Worm (Caenorhabditis elegans) whole organism, L2 larva: ENCODE data around the gene F47B8.2.

ENCODE experiments used
- C34F6.9 ChIP-seq: fragments of 150-350 bp; optimal IDR thresholded peaks from 2 replicates; lab custom pipeline; 2014; ENCODE audit warnings: missing biosample characterization, missing genetic modification characterization
- F13H6.1 ChIP-seq: sonication (generic microtip); optimal IDR thresholded peaks from 2 replicates; lab custom pipeline; 2016; ENCODE audit warnings: missing genetic modification characterization, missing compliant biosample characterization
- R02D3.7 ChIP-seq: fragments of 150-350 bp; optimal IDR thresholded peaks from 2 replicates; lab custom pipeline; 2014; ENCODE audit warnings: missing biosample characterization, missing genetic modification characterization
- Y55F3AM.14 ChIP-seq: fragments of 200-800 bp; sonication (Bioruptor generic); optimal IDR thresholded peaks from 2 replicates; lab custom pipeline; 2018; ENCODE audit warnings: mild to moderate bottlenecking, missing genetic modification characterization, missing compliant biosample characterization
- ZK546.5 ChIP-seq: sonication (generic microtip); optimal IDR thresholded peaks from 2 replicates; lab custom pipeline; 2017; ENCODE audit warnings: missing biosample characterization, missing genetic modification characterization
- alr-1 ChIP-seq: fragments of 150-350 bp; optimal IDR thresholded peaks from 2 replicates; lab custom pipeline; 2014; ENCODE audit warnings: missing biosample characterization, missing genetic modification characterization
- aly-2 ChIP-seq: fragments of 150-350 bp; optimal IDR thresholded peaks from 2 replicates; lab custom pipeline; 2014; ENCODE audit warnings: missing biosample characterization, missing genetic modification characterization
- ama-1 ChIP-seq: fragments of 150-350 bp; optimal IDR thresholded peaks from 2 replicates; lab custom pipeline; 2018; ENCODE audit warnings: inconsistent platforms
- blmp-1 ChIP-seq: sonication (generic microtip); optimal IDR thresholded peaks from 2 replicates; lab custom pipeline; 2017; ENCODE audit warnings: missing genetic modification characterization, mild to moderate bottlenecking, missing compliant biosample characterization, antibody characterized with exemption, moderate library complexity; ENCODE audit not compliant: insufficient read depth
- ceh-16 ChIP-seq: fragments of 150-350 bp; optimal IDR thresholded peaks from 2 replicates; lab custom pipeline; 2014; ENCODE audit warnings: missing biosample characterization, missing genetic modification characterization
- ceh-82 ChIP-seq: fragments of 150-350 bp; optimal IDR thresholded peaks from 2 replicates; lab custom pipeline; 2014; ENCODE audit warnings: missing biosample characterization, missing genetic modification characterization
- crh-2 ChIP-seq: sonication (generic microtip); optimal IDR thresholded peaks from 2 replicates; lab custom pipeline; 2017; ENCODE audit warnings: missing biosample characterization, missing genetic modification characterization
- dmd-4 ChIP-seq: sonication (generic microtip); optimal IDR thresholded peaks from 2 replicates; lab custom pipeline; 2017; ENCODE audit warnings: missing biosample characterization, missing genetic modification characterization
- egl-27 ChIP-seq: sonication (generic microtip); optimal IDR thresholded peaks from 3 replicates; lab custom pipeline; 2017; ENCODE audit warnings: missing biosample characterization, missing genetic modification reagents, missing genetic modification characterization
- elt-1 ChIP-seq: fragments of 150-350 bp; optimal IDR thresholded peaks from 2 replicates; lab custom pipeline; 2014; ENCODE audit warnings: missing biosample characterization, missing genetic modification characterization
- elt-3 ChIP-seq: sonication (generic microtip); optimal IDR thresholded peaks from 2 replicates; lab custom pipeline; 2017; ENCODE audit warnings: missing biosample characterization, missing genetic modification characterization
- fos-1 ChIP-seq: fragments of 150-350 bp; optimal IDR thresholded peaks from 2 replicates; lab custom pipeline; 2014; ENCODE audit warnings: missing biosample characterization, missing genetic modification characterization
- gmeb-1 ChIP-seq: fragments of 150-350 bp; optimal IDR thresholded peaks from 2 replicates; lab custom pipeline; 2014; ENCODE audit warnings: missing biosample characterization, missing genetic modification characterization
- lin-11 ChIP-seq: fragments of 150-350 bp; sonication (generic microtip); optimal IDR thresholded peaks from 2 replicates; lab custom pipeline; 2014; ENCODE audit warnings: missing biosample characterization, missing genetic modification characterization, inconsistent platforms, mixed read lengths
- lin-13 ChIP-seq: fragments of 150-350 bp; optimal IDR thresholded peaks from 2 replicates; lab custom pipeline; 2014; ENCODE audit warnings: missing biosample characterization, missing genetic modification reagents, missing genetic modification characterization
- lin-39 ChIP-seq: fragments of 150-350 bp; optimal IDR thresholded peaks from 2 replicates; lab custom pipeline; 2014; ENCODE audit warnings: missing biosample characterization, missing genetic modification reagents, missing genetic modification characterization
- lsy-2 ChIP-seq, 2 experiments: fragments of 150-350 bp in 1 of 2; sonication (generic microtip) in 1 of 2; optimal IDR thresholded peaks; 2 replicates each; lab custom pipeline; 2014 to 2017; ENCODE audit warnings: missing biosample characterization in 2 of 2, missing genetic modification characterization in 2 of 2
- mab-5 ChIP-seq: fragments of 150-350 bp; optimal IDR thresholded peaks from 2 replicates; lab custom pipeline; 2014; ENCODE audit warnings: missing biosample characterization, missing genetic modification characterization
- mbf-1 ChIP-seq: sonication (generic microtip); optimal IDR thresholded peaks from 2 replicates; lab custom pipeline; 2017; ENCODE audit warnings: missing biosample characterization, missing genetic modification characterization
- mdl-1 ChIP-seq, 2 experiments: fragments of 150-350 bp in 1 of 2; sonication (generic microtip) in 1 of 2; optimal IDR thresholded peaks; 2 replicates each; lab custom pipeline; 2017; ENCODE audit warnings: missing biosample characterization in 2 of 2, missing genetic modification characterization in 2 of 2
- nhr-10 ChIP-seq: sonication (generic microtip); optimal IDR thresholded peaks from 2 replicates; lab custom pipeline; 2017; ENCODE audit warnings: missing biosample characterization, missing genetic modification characterization
- nhr-11 ChIP-seq: fragments of 150-350 bp; optimal IDR thresholded peaks from 2 replicates; lab custom pipeline; 2014; ENCODE audit warnings: missing biosample characterization, missing genetic modification characterization
- nhr-12 ChIP-seq: fragments of 150-350 bp; optimal IDR thresholded peaks from 2 replicates; lab custom pipeline; 2014; ENCODE audit warnings: missing biosample characterization, missing genetic modification characterization
- nhr-129 ChIP-seq: fragments of 150-350 bp; optimal IDR thresholded peaks from 2 replicates; lab custom pipeline; 2014; ENCODE audit warnings: missing biosample characterization, missing genetic modification characterization
- nhr-21 ChIP-seq: fragments of 150-350 bp; optimal IDR thresholded peaks from 2 replicates; lab custom pipeline; 2014; ENCODE audit warnings: missing biosample characterization, missing genetic modification characterization
- nhr-23 ChIP-seq: fragments of 150-350 bp; optimal IDR thresholded peaks from 2 replicates; lab custom pipeline; 2014; ENCODE audit warnings: missing biosample characterization, missing genetic modification reagents, missing genetic modification characterization
- nhr-237 ChIP-seq: fragments of 150-350 bp; optimal IDR thresholded peaks from 2 replicates; lab custom pipeline; 2014; ENCODE audit warnings: missing biosample characterization, missing genetic modification characterization
- nhr-25 ChIP-seq: fragments of 150-350 bp; sonication (generic microtip); optimal IDR thresholded peaks from 3 replicates; lab custom pipeline; 2014; ENCODE audit warnings: missing biosample characterization, missing genetic modification characterization
- nhr-6 ChIP-seq: fragments of 150-350 bp; optimal IDR thresholded peaks from 2 replicates; lab custom pipeline; 2014; ENCODE audit warnings: missing biosample characterization, missing genetic modification characterization
- nhr-77 ChIP-seq: fragments of 150-350 bp; optimal IDR thresholded peaks from 2 replicates; lab custom pipeline; 2014; ENCODE audit warnings: missing biosample characterization, missing genetic modification characterization
- peb-1 ChIP-seq: fragments of 150-350 bp; optimal IDR thresholded peaks from 2 replicates; lab custom pipeline; 2014; ENCODE audit warnings: missing biosample characterization, missing genetic modification characterization
- sem-4 ChIP-seq: fragments of 150-350 bp; optimal IDR thresholded peaks from 2 replicates; lab custom pipeline; 2014; ENCODE audit warnings: missing biosample characterization, missing genetic modification reagents, missing genetic modification characterization
- skn-1 ChIP-seq: sonication (generic microtip); optimal IDR thresholded peaks from 2 replicates; lab custom pipeline; 2017; ENCODE audit warnings: missing biosample characterization, missing genetic modification characterization
- sma-3 ChIP-seq: sonication (generic microtip); optimal IDR thresholded peaks from 2 replicates; lab custom pipeline; 2016; ENCODE audit warnings: missing genetic modification reagents, missing genetic modification characterization, missing compliant biosample characterization
- sma-9 ChIP-seq, 2 experiments: fragments of 150-350 bp in 1 of 2; sonication (generic microtip) in 1 of 2; optimal IDR thresholded peaks; 2 replicates each; lab custom pipeline; 2014 to 2016; ENCODE audit warnings: missing genetic modification characterization in 2 of 2, mild to moderate bottlenecking in 1 of 2, missing biosample characterization in 1 of 2, missing compliant biosample characterization in 1 of 2, missing genetic modification reagents in 1 of 2, moderate library complexity in 1 of 2
- snpc-4 ChIP-seq: fragments of 150-350 bp; optimal IDR thresholded peaks from 2 replicates; lab custom pipeline; 2014; ENCODE audit warnings: missing biosample characterization, missing genetic modification characterization
- unc-39 ChIP-seq: fragments of 150-350 bp; optimal IDR thresholded peaks from 2 replicates; lab custom pipeline; 2014; ENCODE audit warnings: missing biosample characterization, missing genetic modification characterization
- unc-55 ChIP-seq: fragments of 150-350 bp; sonication (generic microtip); optimal IDR thresholded peaks from 3 replicates; lab custom pipeline; 2014; ENCODE audit warnings: missing biosample characterization, missing genetic modification reagents, missing genetic modification characterization
- unc-62 ChIP-seq: fragments of 150-350 bp; optimal IDR thresholded peaks from 2 replicates; lab custom pipeline; 2014; ENCODE audit warnings: missing biosample characterization, missing genetic modification reagents, missing genetic modification characterization
- zag-1 ChIP-seq: fragments of 150-350 bp; optimal IDR thresholded peaks from 2 replicates; lab custom pipeline; 2014; ENCODE audit warnings: missing biosample characterization, missing genetic modification characterization
- ztf-1 ChIP-seq: fragments of 200-800 bp; sonication (Bioruptor generic); conservative IDR thresholded peaks from 2 replicates; pipeline ENCODE4 v1.3.6; 2022; ENCODE audit warnings: missing genetic modification characterization, missing compliant biosample characterization
- ztf-11 ChIP-seq: sonication (generic microtip); optimal IDR thresholded peaks from 2 replicates; lab custom pipeline; 2017; ENCODE audit warnings: missing biosample characterization, missing genetic modification characterization
- ztf-4 ChIP-seq: fragments of 150-350 bp; optimal IDR thresholded peaks from 2 replicates; lab custom pipeline; 2014; ENCODE audit warnings: missing biosample characterization, missing genetic modification characterization

The F47B8.2 gene

DNA sequence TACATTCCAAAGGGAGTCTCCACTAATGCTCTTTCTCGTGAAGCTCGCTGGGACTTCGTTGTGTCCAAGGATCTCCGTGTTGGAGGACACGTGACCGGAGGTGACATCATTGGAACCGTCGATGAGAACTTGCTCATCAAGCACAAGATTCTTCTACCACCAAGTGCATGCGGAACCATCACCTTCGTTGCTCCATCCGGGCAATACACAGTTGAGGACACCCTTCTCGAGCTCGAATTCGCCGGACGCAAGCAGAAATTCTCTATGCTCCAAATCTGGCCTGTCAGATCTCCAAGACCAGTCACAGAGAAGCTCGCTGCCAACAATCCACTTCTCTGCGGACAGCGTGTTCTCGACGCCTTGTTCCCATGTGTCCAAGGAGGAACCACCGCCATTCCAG lies 35.6 kb upstream of the F47B8.2 start:
- no peak for TF ChIP-seq ztf-11 (tag; lab: Kevin White, UChicago)
- no peak for TF ChIP-seq C34F6.9 (tag; lab: Kevin White, UChicago)
- TF ChIP-seq mbf-1 (tag; lab: Kevin White, UChicago) = no peak
- no peak for TF ChIP-seq elt-3
- no peak for TF ChIP-seq nhr-129 (tag; lab: Kevin White, UChicago)
- no peak for TF ChIP-seq sma-9 (GFP tag; optimal IDR thresholded peaks at IDR 0.05; lab: Kevin White, UChicago)
- no peak for TF ChIP-seq sma-9 (tag; optimal IDR thresholded peaks at IDR 0.05; lab: Kevin White, UChicago)
- no peak for TF ChIP-seq lin-11 (tag; lab: Kevin White, UChicago)
- no peak for TF ChIP-seq crh-2 (tag; lab: Kevin White, UChicago)
- no peak for TF ChIP-seq gmeb-1 (tag; lab: Kevin White, UChicago)
- no peak for TF ChIP-seq snpc-4 (tag; lab: Kevin White, UChicago)
- TF ChIP-seq nhr-237 (tag; lab: Kevin White, UChicago) = no peak
- TF ChIP-seq dmd-4 (tag; lab: Kevin White, UChicago) = no peak
- no peak for TF ChIP-seq unc-39
- TF ChIP-seq egl-27 (tag; lab: Kevin White, UChicago) = no peak

DNA sequence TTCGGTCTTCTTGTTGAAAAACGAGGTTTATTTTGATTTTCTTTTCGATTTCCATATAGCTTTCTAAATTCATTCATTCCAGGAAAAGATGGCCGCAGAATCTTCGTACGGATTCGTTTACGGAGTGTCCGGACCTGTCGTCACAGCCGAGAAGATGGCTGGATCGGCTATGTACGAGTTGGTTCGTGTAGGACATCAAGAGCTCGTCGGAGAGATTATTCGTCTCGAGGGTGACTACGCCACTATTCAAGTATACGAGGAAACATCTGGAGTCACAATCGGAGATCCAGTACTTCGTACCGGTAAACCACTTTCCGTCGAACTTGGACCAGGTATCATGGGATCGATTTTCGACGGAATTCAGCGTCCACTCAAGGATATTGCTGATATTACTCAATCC lies 35.2 kb upstream of the F47B8.2 start, which contains the start of gene vha-13:
Gene vha-13, plus strand, starts transcription at position 81 of the 400 bp plus-strand sequence.
- TF ChIP-seq fos-1 (tag; lab: Kevin White, UChicago) (no peak), ceh-82 (tag; lab: Kevin White, UChicago) (no peak)

DNA sequence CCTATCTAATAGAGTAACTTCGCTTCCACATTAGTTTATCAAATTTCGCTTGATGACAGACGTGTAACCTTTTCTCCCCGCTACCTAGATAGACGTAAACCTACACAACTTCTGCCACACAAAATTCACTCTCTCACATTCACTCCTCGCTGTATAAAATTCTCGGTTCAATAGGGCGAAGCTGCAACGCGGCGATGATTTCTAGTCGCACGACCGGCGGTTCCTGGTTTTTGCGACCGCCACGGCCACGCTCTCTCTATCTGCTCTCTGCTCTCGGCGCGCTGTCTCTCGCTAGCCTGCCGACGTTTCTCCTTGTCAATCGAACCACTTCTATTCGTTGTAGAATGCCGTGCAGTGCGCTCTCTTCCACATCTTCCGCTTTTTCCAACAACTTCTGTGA lies 34.5 kb upstream of the F47B8.2 start:
- TF ChIP-seq ama-1 (peak; percentile 4), nhr-11 (tag; lab: Kevin White, UChicago) (peak; percentile 49), dmd-4 (tag; lab: Kevin White, UChicago) (no peak), mbf-1 (tag; lab: Kevin White, UChicago) (no peak), ztf-11 (tag; lab: Kevin White, UChicago) (no peak), nhr-25 (tag; lab: Kevin White, UChicago) (peak; percentile 58), ztf-1 (GFP tag; lab: Robert Waterston, UW) (no peak), lin-11 (tag; lab: Kevin White, UChicago) (peak; percentile 59), sem-4 (tag; lab: Kevin White, UChicago) (peak; percentile 37), C34F6.9 (tag; lab: Kevin White, UChicago) (peak; percentile 90), snpc-4 (tag; lab: Kevin White, UChicago) (peak; percentile 87), unc-62 (no peak), blmp-1 (tag; lab: Kevin White, UChicago) (peak; percentile 54), Y55F3AM.14 (GFP tag; lab: Kevin White, UChicago) (peak; percentile 16), elt-1 (tag; lab: Kevin White, UChicago) (no peak), unc-55 (peak; percentile 80), nhr-10 (tag; lab: Kevin White, UChicago) (no peak), nhr-129 (tag; lab: Kevin White, UChicago) (peak; percentile 88), zag-1 (tag; lab: Kevin White, UChicago) (peak; percentile 87), gmeb-1 (tag; lab: Kevin White, UChicago) (peak; percentile 61), sma-9 (GFP tag; optimal IDR thresholded peaks at IDR 0.05; lab: Kevin White, UChicago) (peak; percentile 49), sma-9 (tag; optimal IDR thresholded peaks at IDR 0.05; lab: Kevin White, UChicago) (no peak), ceh-82 (tag; lab: Kevin White, UChicago) (no peak), crh-2 (tag; lab: Kevin White, UChicago) (peak; percentile 93), lsy-2 (tag; optimal IDR thresholded peaks at IDR 0.05; lab: Kevin White, UChicago) (peak; percentile 1 to 76), nhr-77 (tag; lab: Kevin White, UChicago) (no peak), nhr-6 (tag; lab: Kevin White, UChicago) (no peak), lin-13 (peak; percentile 58), F13H6.1 (tag; lab: Kevin White, UChicago) (peak; percentile 79), nhr-12 (no peak), aly-2 (tag; lab: Kevin White, UChicago) (no peak), peb-1 (tag; lab: Kevin White, UChicago) (no peak), R02D3.7 (tag; lab: Kevin White, UChicago) (no peak), sma-3 (peak; percentile 72), egl-27 (tag; lab: Kevin White, UChicago) (peak; percentile 40), nhr-23 (tag; lab: Kevin White, UChicago) (no peak), nhr-21 (tag; lab: Kevin White, UChicago) (peak; percentile 59), skn-1 (tag; lab: Kevin White, UChicago) (no peak), ztf-4 (no peak), lin-39 (tag; lab: Kevin White, UChicago) (no peak), mab-5 (peak; percentile 50), mdl-1 (tag; optimal IDR thresholded peaks at IDR 0.05; lab: Kevin White, UChicago) (peak in 1 of 2 experiments; percentile 40), ZK546.5 (tag; lab: Kevin White, UChicago) (no peak), unc-39 (peak; percentile 12), nhr-237 (tag; lab: Kevin White, UChicago) (no peak), fos-1 (tag; lab: Kevin White, UChicago) (peak; percentile 91), ceh-16 (tag; lab: Kevin White, UChicago) (no peak), alr-1 (tag; lab: Kevin White, UChicago) (no peak)
